Worm (Caenorhabditis elegans) whole organism, L4/young adult: Measurements from ENCODE around the gene C05C9.1.

Experiments
- W03F9.2 ChIP-seq: fragments of 150-350 bp; optimal IDR thresholded peaks from 2 replicates; lab custom pipeline; 2014; ENCODE audit warnings: missing biosample characterization, missing genetic modification characterization
- dao-5 ChIP-seq: sonication (generic microtip); optimal IDR thresholded peaks from 2 replicates; lab custom pipeline; 2016; ENCODE audit warnings: missing genotype, missing genetic modification characterization, moderate library complexity, missing compliant biosample characterization
- him-1 ChIP-seq: sonication (generic microtip); optimal IDR thresholded peaks from 2 replicates; lab custom pipeline; 2016; ENCODE audit warnings: missing genotype, missing genetic modification reagents, missing genetic modification characterization, missing compliant biosample characterization

DNA sequence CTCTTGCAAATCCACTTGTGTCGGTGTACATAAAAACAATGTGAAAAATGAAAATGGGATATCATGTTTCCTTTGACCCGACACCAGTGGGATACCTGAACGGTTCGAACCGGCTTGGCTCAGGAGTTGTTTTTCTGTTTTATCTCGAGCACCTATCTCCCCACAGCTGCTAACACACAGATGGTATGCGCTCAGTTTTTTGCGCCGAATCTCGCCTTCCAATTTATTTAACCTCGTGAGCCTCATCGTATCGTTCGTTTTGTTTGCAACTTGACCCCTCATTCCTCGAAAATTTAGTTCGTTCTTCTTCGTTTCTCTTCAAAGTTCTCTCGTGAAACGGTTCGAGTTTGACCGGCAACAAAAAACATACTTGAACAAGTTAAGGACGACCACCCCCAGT lies at the start of gene C05C9.1:
- TF ChIP-seq W03F9.2 (tag; lab: Kevin White, UChicago) (no peak), him-1 (tag; lab: Kevin White, UChicago) (no peak), dao-5 (tag; lab: Kevin White, UChicago) (no peak)
